Worm (Caenorhabditis elegans): ENCODE results near the gene F13D2.1.

- no peak for TF ChIP-seq R02D3.7 (tag; optimal IDR thresholded peaks at IDR 0.05)
- TF ChIP-seq nhr-76 (tag; optimal IDR thresholded peaks at IDR 0.05) = no peak
- TF ChIP-seq ama-1 (optimal IDR thresholded peaks at IDR 0.05) = no peak
Measured at ce11 chrX:11226595-11226994, 37.2 kb upstream of the F13D2.1 start, which contains the start of gene C34F6.12.

Data from whole organism, L3 larva.